Fruit fly (Drosophila melanogaster): ENCODE data around the gene Phlpp.
A peak's percentile ranks its signal among the peaks of the same experiment; 100 is the strongest.

Phlpp gene

dm6 chr2L:19009130-19009529 lies 49.8 kb upstream of the Phlpp start, which contains the start of gene RpL30 (continued):
- TF ChIP-seq D19A (tag; optimal IDR thresholded peaks at IDR 0.05) = peak; percentile 45
- TF ChIP-seq CG10654 (GFP tag; optimal IDR thresholded peaks at IDR 0.05) = peak; percentile 80
- peak; percentile 98 for TF ChIP-seq CG4854 (GFP tag; optimal IDR thresholded peaks at IDR 0.05)
- TF ChIP-seq CG6683 (GFP tag; optimal IDR thresholded peaks at IDR 0.05) = peak; percentile 92
- peak; percentile 84 for TF ChIP-seq ewg (GFP tag; optimal IDR thresholded peaks at IDR 0.05)
- TF ChIP-seq CG2129 (GFP tag; IDR thresholded peaks at IDR 0.05; ENCODE audit: partially characterized antibody) = no peak
- peak; percentile 94 for TF ChIP-seq Dbx (GFP tag; IDR thresholded peaks at IDR 0.05)
- TF ChIP-seq MBD-R2 (GFP tag; IDR thresholded peaks at IDR 0.05) = peak; percentile 77
- TF ChIP-seq CG4617 (GFP tag; optimal IDR thresholded peaks at IDR 0.05; ENCODE audit: borderline replicate concordance) = peak; percentile 79
- peak; percentile 97 for TF ChIP-seq sens (GFP tag)
- TF ChIP-seq dysf (GFP tag; IDR thresholded peaks at IDR 0.05) = peak; percentile 84
- no peak for TF ChIP-seq tup (GFP tag; optimal IDR thresholded peaks at IDR 0.05)

DNA sequence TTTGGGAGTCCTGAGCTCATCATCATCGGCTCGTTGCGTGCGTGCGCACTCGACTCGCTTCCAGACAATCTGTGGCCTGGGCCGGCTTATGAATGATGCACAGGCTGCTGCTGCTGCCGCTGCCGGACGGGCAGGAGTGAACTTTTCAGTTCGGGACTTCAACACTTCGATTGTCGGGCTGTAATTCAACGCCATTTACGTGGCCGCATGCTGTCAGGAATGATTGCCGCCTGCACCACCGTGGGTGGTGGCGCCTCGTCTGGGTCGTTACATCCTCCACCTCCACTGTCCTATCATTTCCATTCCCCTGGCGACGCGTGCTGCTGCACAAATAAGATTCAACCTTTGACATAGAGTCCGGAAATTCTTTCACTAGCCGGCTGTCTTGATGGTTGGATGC lies 48.9 kb upstream of the Phlpp start:
- TF ChIP-seq Hey (tag; optimal IDR thresholded peaks at IDR 0.05) (peak; percentile 96), CG2116 (GFP tag; optimal IDR thresholded peaks at IDR 0.05) (no peak), Lpt (GFP tag; optimal IDR thresholded peaks at IDR 0.05) (no peak), Med (GFP tag) (peak; percentile 29), sens (GFP tag) (peak; percentile 26), Hmr (GFP tag; optimal IDR thresholded peaks at IDR 0.05) (no peak), zen2 (GFP tag; IDR thresholded peaks at IDR 0.05; ENCODE audit: partially characterized antibody) (0 out of 3 replicates have a peak, but pooled peaks have one; percentile 38), chinmo (GFP tag; IDR thresholded peaks at IDR 0.05; ENCODE audit: partially characterized antibody) (0 out of 4 replicates have a peak, but pooled peaks have one; percentile 57), dpn (GFP tag; optimal IDR thresholded peaks at IDR 0.05) (no peak), lmd (GFP tag; IDR thresholded peaks at IDR 0.05) (0 out of 2 replicates have a peak, but pooled peaks have one; percentile 11), abd-A (tag; optimal IDR thresholded peaks at IDR 0.05) (peak; percentile 26)

DNA sequence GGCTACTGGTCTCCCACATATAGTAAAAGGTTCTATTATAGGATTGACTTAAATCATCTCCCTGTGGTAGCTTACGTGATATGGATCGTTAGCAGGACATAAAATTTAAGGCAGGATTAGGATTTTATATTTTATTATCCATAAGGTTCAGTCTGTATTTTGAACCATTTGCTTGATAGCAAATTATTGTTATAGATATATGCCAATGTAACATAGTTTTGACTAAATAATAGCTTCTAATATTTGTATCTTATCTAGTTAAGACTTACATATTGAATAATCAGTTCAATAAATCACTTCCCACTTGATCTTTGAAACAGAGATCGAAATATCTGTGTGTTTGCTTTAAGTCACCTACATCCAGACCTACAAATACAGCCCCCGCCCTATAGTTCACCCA lies 48.4 kb upstream of the Phlpp start, which contains the start of gene robl37BC:
Gene robl37BC, plus strand, starts transcription at position 301 of the 400 bp plus-strand sequence.
- no peak for TF ChIP-seq br (optimal IDR thresholded peaks at IDR 0.05)
- no peak for TF ChIP-seq Hmr (GFP tag; optimal IDR thresholded peaks at IDR 0.05)
- TF ChIP-seq CG18262 (tag; optimal IDR thresholded peaks at IDR 0.05) = no peak

DNA sequence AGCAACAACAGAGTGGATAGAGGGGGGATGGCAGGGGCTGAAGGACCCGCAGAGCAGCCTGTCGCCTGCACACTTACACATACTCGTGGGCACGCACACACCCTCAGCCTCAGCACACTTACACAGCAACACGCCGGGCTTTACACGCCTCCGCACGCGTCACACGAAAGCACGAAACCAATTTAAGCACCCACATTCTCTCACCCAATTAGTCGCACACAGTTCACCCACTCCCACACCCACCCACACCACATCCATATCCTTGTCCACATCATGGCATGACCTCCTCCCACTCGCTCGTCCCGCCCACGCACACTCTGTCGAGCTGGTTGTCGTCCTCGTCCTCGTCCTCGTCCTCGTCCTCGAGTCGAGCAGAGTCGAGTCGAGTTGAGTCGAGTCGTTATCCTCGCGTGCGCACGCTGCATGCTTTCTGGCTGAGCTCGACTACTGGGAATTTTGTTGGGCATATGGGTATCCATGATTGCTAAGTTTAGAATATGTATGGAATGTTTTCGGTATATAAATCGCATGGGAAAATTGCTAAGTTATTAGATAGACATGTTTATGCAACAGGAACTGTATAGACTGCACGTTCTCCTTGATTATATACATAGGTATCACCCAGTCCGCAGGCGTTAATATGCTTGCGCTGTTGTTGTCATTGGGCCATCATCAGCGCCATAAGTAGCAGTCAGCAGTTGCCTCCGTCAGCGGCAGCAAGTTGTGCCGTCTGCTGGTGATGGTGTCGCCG lies 46.9 kb upstream of the Phlpp start:
- TF ChIP-seq gce (GFP tag; IDR thresholded peaks at IDR 0.05) = peak; percentile 76
- peak; percentile 68 for TF ChIP-seq Abd-B (GFP tag; optimal IDR thresholded peaks at IDR 0.05)
- TF ChIP-seq mirr (GFP tag; optimal IDR thresholded peaks at IDR 0.05) = peak; percentile 88
- peak; percentile 50 for TF ChIP-seq CG11723 (GFP tag; optimal IDR thresholded peaks at IDR 0.05)
- TF ChIP-seq Bdp1 (GFP tag; optimal IDR thresholded peaks at IDR 0.05) = peak; percentile 78
- peak; percentile 63 for TF ChIP-seq CG15514 (GFP tag; optimal IDR thresholded peaks at IDR 0.05)
- peak; percentile 87 for TF ChIP-seq CG13894 (tag; optimal IDR thresholded peaks at IDR 0.05)
- no peak for TF ChIP-seq CG16813 (GFP tag; IDR thresholded peaks at IDR 0.05; ENCODE audit: partially characterized antibody)
- peak; percentile 68 for TF ChIP-seq HmgZ (tag; optimal IDR thresholded peaks at IDR 0.05)
- peak; percentile 68 for TF ChIP-seq CG4820 (GFP tag; optimal IDR thresholded peaks at IDR 0.05)
- TF ChIP-seq hkb (optimal IDR thresholded peaks at IDR 0.05) = no peak
- peak; percentile 81 for TF ChIP-seq hkb (GFP tag; IDR thresholded peaks at IDR 0.05)
- no peak for TF ChIP-seq hbn (GFP tag; IDR thresholded peaks at IDR 0.05; ENCODE audit: partially characterized antibody)
- TF ChIP-seq zfh1 (GFP tag; IDR thresholded peaks at IDR 0.05) = peak; percentile 84
- TF ChIP-seq Ets65A (GFP tag) = peak; percentile 94
- TF ChIP-seq Jarid2 (GFP tag; optimal IDR thresholded peaks at IDR 0.05) = peak; percentile 28
- TF ChIP-seq CG12659 (GFP tag; optimal IDR thresholded peaks at IDR 0.05) = peak; percentile 83
- TF ChIP-seq CG4404 (GFP tag; IDR thresholded peaks at IDR 0.05) = peak; percentile 76
- peak; percentile 75; the same call in 2 of the 3 replicates for TF ChIP-seq otp (GFP tag; IDR thresholded peaks at IDR 0.05)
- peak; percentile 81 for TF ChIP-seq dpn (GFP tag; optimal IDR thresholded peaks at IDR 0.05)
- no peak for TF ChIP-seq YL-1 (GFP tag; optimal IDR thresholded peaks at IDR 0.05)
- TF ChIP-seq Oli (tag; optimal IDR thresholded peaks at IDR 0.05) = peak; percentile 84

All from whole organism, embryonic.